Fruit fly (Drosophila melanogaster): ENCODE data around the gene KrT95D.

DNA sequence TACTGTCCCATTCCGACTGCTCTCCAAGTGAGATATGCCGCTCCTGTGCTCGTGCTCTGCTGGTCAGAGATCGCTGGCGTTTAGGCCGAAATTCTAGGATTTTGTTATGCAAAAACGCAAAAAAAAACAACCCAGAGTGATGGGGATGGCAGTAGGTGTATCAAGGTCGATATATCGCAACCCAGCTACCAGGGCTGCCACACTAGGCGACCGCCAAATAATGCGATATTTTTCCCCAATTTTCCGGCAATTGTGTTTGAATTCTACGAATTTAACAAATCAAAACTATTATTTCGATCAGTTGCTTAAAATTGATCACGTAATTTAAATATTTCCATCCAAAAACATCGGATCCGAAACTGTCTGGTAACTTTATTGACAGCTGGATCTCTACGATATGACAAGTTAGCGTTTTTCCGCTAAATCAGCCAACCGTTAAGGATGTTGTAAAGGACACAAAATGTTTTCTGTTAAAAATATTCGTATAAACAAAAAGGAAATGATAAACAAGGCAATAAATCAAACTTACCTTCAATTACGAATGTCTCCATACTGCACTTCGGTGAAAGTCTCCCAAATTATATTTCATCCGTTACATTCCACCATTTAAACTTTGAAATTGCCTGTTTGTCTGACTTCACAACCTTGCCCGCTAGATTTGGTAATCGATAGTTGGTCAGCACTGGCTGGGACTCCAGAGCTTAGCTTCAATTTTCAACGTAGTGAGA is 6.1 kb upstream of the KrT95D start, which contains the start of gene spas:
- peak; percentile 72 for TF ChIP-seq psq (GFP tag; optimal IDR thresholded peaks at IDR 0.05)
- no peak for TF ChIP-seq jim (GFP tag; optimal IDR thresholded peaks at IDR 0.05)
- TF ChIP-seq Abd-B (GFP tag; optimal IDR thresholded peaks at IDR 0.05) = no peak
- peak; percentile 62 for TF ChIP-seq dsf (GFP tag; optimal IDR thresholded peaks at IDR 0.05; ENCODE audit: borderline replicate concordance)

Measured in whole organism, wandering third instar larva.